Worm (Caenorhabditis elegans): ENCODE data around the gene vhl-1.

vhl-1 gene

ce11 chrX:11339375-11339924 lies 32.3 kb downstream of the vhl-1 start, which contains the start of gene aco-1 (continued):
- TF ChIP-seq mxl-2 (GFP tag; conservative IDR thresholded peaks at IDR 0.05) (no peak), nhr-42 (GFP tag; IDR thresholded peaks at IDR 0.05) (0 out of 2 replicates have a peak, but pooled peaks have one; percentile 19), lir-3 (tag; optimal IDR thresholded peaks at IDR 0.05) (no peak), zfp-3 (GFP tag; conservative IDR thresholded peaks at IDR 0.05) (no peak), mdt-29 (GFP tag; IDR thresholded peaks at IDR 0.05) (no peak), dmd-9 (GFP tag; IDR thresholded peaks at IDR 0.05) (no peak), mes-2 (tag; optimal IDR thresholded peaks at IDR 0.05; ENCODE audit: poor library complexity, severe bottlenecking) (no peak), lim-7 (GFP tag; IDR thresholded peaks at IDR 0.05) (no peak), daf-8 (GFP tag; IDR thresholded peaks at IDR 0.05) (no peak), Y105C5A.15 (GFP tag; IDR thresholded peaks at IDR 0.05) (no peak), hlh-30 (tag; optimal IDR thresholded peaks at IDR 0.05; ENCODE audit: insufficient read depth) (peak; percentile 11), lin-38 (GFP tag; IDR thresholded peaks at IDR 0.05) (no peak), nhr-102 (tag; optimal IDR thresholded peaks at IDR 0.05) (no peak), pha-4 (GFP tag; IDR thresholded peaks at IDR 0.05) (no peak), pha-4 (tag; optimal IDR thresholded peaks at IDR 0.05) (no peak), daf-19 (GFP tag; conservative IDR thresholded peaks at IDR 0.05) (no peak), nhr-41 (GFP tag; IDR thresholded peaks at IDR 0.05) (no peak), vab-7 (GFP tag; IDR thresholded peaks at IDR 0.05) (no peak), nhr-11 (tag; optimal IDR thresholded peaks at IDR 0.05) (no peak), spr-1 (tag; optimal IDR thresholded peaks at IDR 0.05) (no peak), hif-1 (tag; optimal IDR thresholded peaks at IDR 0.05) (no peak), nhr-28 (tag; optimal IDR thresholded peaks at IDR 0.05) (peak; percentile 99), nhr-6 (tag; optimal IDR thresholded peaks at IDR 0.05) (no peak), php-3 (GFP tag; IDR thresholded peaks at IDR 0.05) (0 out of 2 replicates have a peak, but pooled peaks have one; percentile 5), egl-27 (tag; optimal IDR thresholded peaks at IDR 0.05) (no peak), ztf-7 (tag; optimal IDR thresholded peaks at IDR 0.05) (no peak), snpc-4 (tag; optimal IDR thresholded peaks at IDR 0.05) (no peak), set-16 (GFP tag; IDR thresholded peaks at IDR 0.05) (no peak), dve-1 (tag; optimal IDR thresholded peaks at IDR 0.05; ENCODE audit: insufficient read depth) (peak; percentile 60), gei-8 (GFP tag; optimal IDR thresholded peaks at IDR 0.05) (no peak), F37D6.2 (tag; optimal IDR thresholded peaks at IDR 0.05) (no peak), jun-1 (tag; optimal IDR thresholded peaks at IDR 0.05) (no peak), nhr-111 (GFP tag; optimal IDR thresholded peaks at IDR 0.05) (no peak), attf-4 (tag; optimal IDR thresholded peaks at IDR 0.05) (no peak), T20F7.1 (GFP tag; optimal IDR thresholded peaks at IDR 0.05) (no peak), mdl-1 (tag; optimal IDR thresholded peaks at IDR 0.05) (peak in 1 of 2 experiments; percentile 13), unc-62 (GFP tag; optimal IDR thresholded peaks at IDR 0.05 in 1 of 2) (peak in 1 of 2 experiments; percentile 68), unc-62 (tag; optimal IDR thresholded peaks at IDR 0.05) (no peak), lin-39 (tag; optimal IDR thresholded peaks at IDR 0.05) (no peak), nhr-76 (tag; optimal IDR thresholded peaks at IDR 0.05) (no peak), R02D3.7 (tag; optimal IDR thresholded peaks at IDR 0.05) (no peak), ceh-44 (GFP tag; IDR thresholded peaks at IDR 0.05) (no peak), zip-11 (GFP tag; IDR thresholded peaks at IDR 0.05) (no peak), ama-1 (optimal IDR thresholded peaks at IDR 0.05) (no peak), rbr-2 (tag; optimal IDR thresholded peaks at IDR 0.05) (peak; percentile 4), T26A8.4 (GFP tag; IDR thresholded peaks at IDR 0.05) (no peak), aha-1 (tag) (peak; percentile 83), lin-1 (GFP tag; IDR thresholded peaks at IDR 0.05) (no peak), Y48G9A.11 (GFP tag; IDR thresholded peaks at IDR 0.05) (no peak), mxl-3 (GFP tag; optimal IDR thresholded peaks at IDR 0.05) (peak; percentile 14), dmd-8 (GFP tag; IDR thresholded peaks at IDR 0.05) (no peak), zfp-2 (tag; optimal IDR thresholded peaks at IDR 0.05) (no peak)

All from whole organism, L4 larva.